Fruit fly (Drosophila melanogaster) whole organism, embryonic: ENCODE measurements around the gene CG4459.

Experiments
- Ada2b ChIP-seq: fragments of 200-800 bp; sonication (Bioruptor generic); IDR thresholded peaks from 2 replicates; pipeline ENCODE4 v1.3.6; 2022; ENCODE audit warnings: missing biosample characterization, missing genetic modification characterization
- Adf1 ChIP-seq: fragments of 200-800 bp; sonication (Bioruptor generic); IDR thresholded peaks from 2 replicates; pipeline ENCODE4 v1.3.6; 2022; ENCODE audit warnings: missing biosample characterization, missing genetic modification characterization
- Bteb2 ChIP-seq: fragments of 200-800 bp; sonication (Bioruptor generic); optimal IDR thresholded peaks from 2 replicates; lab custom pipeline; 2016; ENCODE audit warnings: missing biosample characterization, missing genetic modification characterization
- CG10959 ChIP-seq: fragments of 200-800 bp; sonication (Bioruptor generic); IDR thresholded peaks from 2 replicates; pipeline ENCODE4 v1.3.6; 2022; ENCODE audit warnings: missing biosample characterization, missing genetic modification characterization
- CG11247 ChIP-seq: fragments of 200-800 bp; sonication (Bioruptor generic); IDR thresholded peaks from 2 replicates; pipeline ENCODE4 v1.3.6; 2022; ENCODE audit warnings: missing biosample characterization, missing genetic modification characterization
- CG11398 ChIP-seq: fragments of 200-800 bp; sonication (Bioruptor generic); optimal IDR thresholded peaks from 2 replicates; lab custom pipeline; 2016; ENCODE audit warnings: missing biosample characterization, missing genetic modification characterization
- CG11560 ChIP-seq: fragments of 200-800 bp; sonication (Bioruptor generic); IDR thresholded peaks from 3 replicates; pipeline ENCODE4 v1.3.6; 2022; ENCODE audit warnings: missing biosample characterization, missing genetic modification characterization
- CG15073 ChIP-seq: fragments of 200-800 bp; sonication (Bioruptor generic); optimal IDR thresholded peaks from 2 replicates; lab custom pipeline; 2016; ENCODE audit warnings: missing biosample characterization, missing genetic modification characterization
- CG15514 ChIP-seq: fragments of 200-800 bp; sonication (Bioruptor generic); optimal IDR thresholded peaks from 3 replicates; lab custom pipeline; 2017; ENCODE audit warnings: missing biosample characterization, missing genetic modification characterization, mild to moderate bottlenecking, moderate library complexity, missing genetic modification reagents
- CG17359 ChIP-seq: fragments of 200-800 bp; sonication (Bioruptor generic); optimal IDR thresholded peaks from 3 replicates; lab custom pipeline; 2018; ENCODE audit warnings: missing biosample characterization, mild to moderate bottlenecking, missing genetic modification characterization, moderate library complexity
- CG2712 ChIP-seq: fragments of 200-800 bp; optimal IDR thresholded peaks from 3 replicates; lab custom pipeline; 2019; ENCODE audit warnings: missing biosample characterization, mild to moderate bottlenecking, missing genetic modification characterization, moderate library complexity
- CG30431 ChIP-seq: fragments of 200-800 bp; sonication (Bioruptor generic); optimal IDR thresholded peaks from 2 replicates; lab custom pipeline; 2017; ENCODE audit warnings: missing biosample characterization, missing genetic modification characterization
- CG31365 ChIP-seq: fragments of 200-800 bp; sonication (Bioruptor generic); optimal IDR thresholded peaks from 2 replicates; lab custom pipeline; 2018; ENCODE audit warnings: missing biosample characterization, mild to moderate bottlenecking, missing genetic modification characterization
- CG34224 ChIP-seq: fragments of 200-800 bp; sonication (Bioruptor generic); IDR thresholded peaks from 3 replicates; pipeline ENCODE4 v1.3.6; 2022; ENCODE audit warnings: missing biosample characterization, missing genetic modification characterization; ENCODE audit not compliant: partially characterized antibody
- CG3726 ChIP-seq: fragments of 200-800 bp; sonication (Bioruptor generic); IDR thresholded peaks from 3 replicates; pipeline ENCODE4, ENCODE4 v1.3.6; 2022; ENCODE audit warnings: missing biosample characterization, missing genetic modification characterization
- CG4360 ChIP-seq: fragments of 200-800 bp; sonication (Bioruptor generic); IDR thresholded peaks from 2 replicates; pipeline ENCODE4 v1.3.6; 2022; ENCODE audit warnings: missing biosample characterization, missing genetic modification characterization
- CG4707 ChIP-seq: fragments of 200-800 bp; sonication (Bioruptor generic); optimal IDR thresholded peaks from 2 replicates; lab custom pipeline; 2018; ENCODE audit warnings: missing biosample characterization, mild to moderate bottlenecking, missing genetic modification characterization, moderate library complexity
- CG5180 ChIP-seq: fragments of 200-800 bp; sonication (Bioruptor generic); optimal IDR thresholded peaks from 3 replicates; lab custom pipeline; 2017; ENCODE audit warnings: missing biosample characterization, missing genetic modification characterization, mild to moderate bottlenecking, moderate library complexity, missing genetic modification reagents
- CG8089 ChIP-seq: fragments of 200-800 bp; sonication (Bioruptor generic); optimal IDR thresholded peaks from 3 replicates; lab custom pipeline; 2016; ENCODE audit warnings: missing biosample characterization, missing genetic modification characterization
- CG8924 ChIP-seq: fragments of 200-800 bp; optimal IDR thresholded peaks from 3 replicates; lab custom pipeline; 2019; ENCODE audit warnings: missing biosample characterization, mild to moderate bottlenecking, missing genetic modification characterization, moderate library complexity
- Elba2 ChIP-seq: fragments of 200-800 bp; sonication (Bioruptor generic); optimal IDR thresholded peaks from 3 replicates; lab custom pipeline; 2016; ENCODE audit warnings: missing biosample characterization, missing genetic modification characterization
- Mad ChIP-seq: fragments of 200-800 bp; sonication (Bioruptor generic); optimal IDR thresholded peaks from 2 replicates; lab custom pipeline; 2016; ENCODE audit warnings: missing biosample characterization, missing genetic modification characterization
- Mrtf ChIP-seq: fragments of 200-800 bp; sonication (Bioruptor generic); IDR thresholded peaks from 3 replicates; pipeline ENCODE4 v1.3.6; 2022; ENCODE audit warnings: missing biosample characterization, missing genetic modification characterization
- Myb ChIP-seq: fragments of 200-800 bp; sonication (Bioruptor generic); optimal IDR thresholded peaks from 2 replicates; lab custom pipeline; 2016; ENCODE audit warnings: missing biosample characterization, missing genetic modification characterization
- Nf-YA ChIP-seq: fragments of 200-800 bp; sonication (Bioruptor generic); IDR thresholded peaks from 2 replicates; pipeline ENCODE4 v1.3.6; 2022; ENCODE audit warnings: missing biosample characterization, missing genetic modification characterization
- Oli ChIP-seq: fragments of 200-800 bp; sonication (Bioruptor generic); optimal IDR thresholded peaks from 2 replicates; lab custom pipeline; 2018; ENCODE audit warnings: missing biosample characterization, mild to moderate bottlenecking, missing genetic modification characterization, moderate library complexity
- Spps ChIP-seq: fragments of 200-800 bp; sonication (Bioruptor generic); optimal IDR thresholded peaks from 2 replicates; lab custom pipeline; 2018; ENCODE audit warnings: missing biosample characterization, mild to moderate bottlenecking, missing genetic modification characterization
- TFAM ChIP-seq: fragments of 200-800 bp; sonication (Bioruptor generic); optimal IDR thresholded peaks from 2 replicates; lab custom pipeline; 2017; ENCODE audit warnings: missing biosample characterization, missing genetic modification characterization, inconsistent platforms
- Taf1 ChIP-seq: fragments of 200-800 bp; sonication (Bioruptor generic); IDR thresholded peaks from 2 replicates; pipeline ENCODE4 v1.3.6; 2022; ENCODE audit warnings: missing biosample characterization, missing genetic modification characterization
- Xrp1 ChIP-seq: fragments of 200-800 bp; sonication (Bioruptor generic); IDR thresholded peaks from 2 replicates; pipeline ENCODE4 v1.3.6; 2022; ENCODE audit warnings: missing biosample characterization, missing genetic modification characterization
- ap ChIP-seq: fragments of 200-800 bp; sonication (Bioruptor generic); IDR thresholded peaks from 2 replicates; pipeline ENCODE4 v1.3.6; 2022; ENCODE audit warnings: missing biosample characterization, missing genetic modification characterization
- bsh ChIP-seq, 2 experiments: fragments of 200-800 bp; sonication (Bioruptor generic); optimal IDR thresholded peaks; 2 replicates each; lab custom pipeline; 2017 to 2018; ENCODE audit warnings: mild to moderate bottlenecking in 2 of 2, missing biosample characterization in 2 of 2, missing genetic modification characterization in 2 of 2, moderate library complexity in 1 of 2
- corto ChIP-seq: fragments of 200-800 bp; sonication (Bioruptor generic); optimal IDR thresholded peaks from 2 replicates; lab custom pipeline; 2016; ENCODE audit warnings: missing biosample characterization, mild to moderate bottlenecking, missing genetic modification characterization, moderate library complexity
- danr ChIP-seq: fragments of 200-800 bp; sonication (Bioruptor generic); IDR thresholded peaks from 2 replicates; pipeline ENCODE4 v1.3.6; 2022; ENCODE audit warnings: missing biosample characterization, missing genetic modification characterization
- dimm ChIP-seq: fragments of 200-800 bp; sonication (Bioruptor generic); IDR thresholded peaks from 2 replicates; pipeline ENCODE4 v1.3.6; 2022; ENCODE audit warnings: missing biosample characterization, missing genetic modification characterization
- fu2 ChIP-seq: fragments of 200-800 bp; sonication (Bioruptor generic); optimal IDR thresholded peaks from 2 replicates; lab custom pipeline; 2016; ENCODE audit warnings: missing biosample characterization, missing genetic modification characterization
- h ChIP-seq: fragments of >200 bp; optimal IDR thresholded peaks from 2 replicates; lab custom pipeline; 2017
- inv ChIP-seq: fragments of 200-800 bp; sonication (Bioruptor generic); IDR thresholded peaks from 2 replicates; pipeline ENCODE4 v1.3.6; 2022; ENCODE audit warnings: missing biosample characterization, missing genetic modification characterization; ENCODE audit not compliant: partially characterized antibody
- jing ChIP-seq: fragments of 200-800 bp; sonication (Bioruptor generic); optimal IDR thresholded peaks from 2 replicates; lab custom pipeline; 2018; ENCODE audit warnings: missing biosample characterization, mild to moderate bottlenecking, missing genetic modification characterization
- lilli ChIP-seq: fragments of 200-800 bp; sonication (Bioruptor generic); optimal IDR thresholded peaks from 3 replicates; lab custom pipeline; 2016; ENCODE audit warnings: missing biosample characterization, missing genetic modification characterization
- pan ChIP-seq, 4 experiments: fragments of >200 bp in 3 of 4; fragments of 200-800 bp in 1 of 4; sonication (Bioruptor generic) in 1 of 4; optimal IDR thresholded peaks in 3 of 4; IDR thresholded peaks in 1 of 4; 2 replicates each; pipeline versions ENCODE4 v1.3.6 to Lab custom; 2017 to 2022; ENCODE audit warnings: missing biosample characterization in 2 of 4, missing genetic modification characterization in 2 of 4, mixed read lengths in 1 of 4
- pzg ChIP-seq: fragments of 200-800 bp; sonication (Bioruptor generic); optimal IDR thresholded peaks from 3 replicates; lab custom pipeline; 2018; ENCODE audit warnings: missing biosample characterization, mild to moderate bottlenecking, missing genetic modification characterization, moderate library complexity
- rib ChIP-seq: fragments of 200-800 bp; sonication (Bioruptor generic); IDR thresholded peaks from 2 replicates; pipeline ENCODE4 v1.3.6; 2022; ENCODE audit warnings: missing biosample characterization, missing genetic modification characterization
- sens-2 ChIP-seq: fragments of 200-800 bp; sonication (Bioruptor generic); IDR thresholded peaks from 2 replicates; pipeline ENCODE4 v1.3.6; 2022; ENCODE audit warnings: missing biosample characterization, missing genetic modification characterization
- sqz ChIP-seq: fragments of 200-800 bp; sonication (Bioruptor generic); optimal IDR thresholded peaks from 3 replicates; lab custom pipeline; 2018; ENCODE audit warnings: missing biosample characterization, mild to moderate bottlenecking, missing genetic modification characterization
- twi ChIP-seq: fragments of 200-800 bp; optimal IDR thresholded peaks from 2 replicates; lab custom pipeline; 2019; ENCODE audit warnings: missing biosample characterization, mild to moderate bottlenecking, missing genetic modification characterization, moderate library complexity
- unpg ChIP-seq: fragments of 200-800 bp; sonication (Bioruptor generic); optimal IDR thresholded peaks from 3 replicates; lab custom pipeline; 2018; ENCODE audit warnings: missing biosample characterization, mild to moderate bottlenecking, missing genetic modification characterization, moderate library complexity
- usp ChIP-seq: fragments of >200 bp; optimal IDR thresholded peaks from 2 replicates; lab custom pipeline; 2017; ENCODE audit warnings: missing biosample characterization, missing genetic modification characterization
- vfl ChIP-seq: fragments of 200-800 bp; sonication (Bioruptor generic); optimal IDR thresholded peaks from 2 replicates; lab custom pipeline; 2016; ENCODE audit warnings: missing biosample characterization, missing genetic modification characterization
- zen2 ChIP-seq: fragments of 200-800 bp; sonication (Bioruptor generic); IDR thresholded peaks from 3 replicates; pipeline ENCODE4 v1.3.6; 2022; ENCODE audit warnings: missing biosample characterization, missing genetic modification characterization; ENCODE audit not compliant: partially characterized antibody

Gene CG4459

dm6 chr3R:19889603-19890187 lies 38.7 kb downstream of the CG4459 start (continued):
- TF ChIP-seq danr (GFP tag; lab: Robert Waterston, UW) (no peak), CG8924 (tag; lab: Kevin White, UChicago) (peak; percentile 87), sens-2 (no peak), CG8089 (no peak), Spps (tag; lab: Kevin White, UChicago) (peak; percentile 27), lilli (GFP tag; lab: Kevin White, UChicago) (peak; percentile 23), CG2712 (peak; percentile 75), unpg (GFP tag; lab: Kevin White, UChicago) (peak; percentile 74), rib (GFP tag; lab: Robert Waterston, UW) (no peak), Adf1 (GFP tag; lab: Robert Waterston, UW) (peak; percentile 95), corto (no peak), CG11398 (GFP tag; lab: Kevin White, UChicago) (no peak), usp (GFP tag; lab: Kevin White, UChicago) (no peak), CG11560 (tag; lab: Robert Waterston, UW) (no peak), CG15073 (GFP tag; lab: Kevin White, UChicago) (no peak), Oli (tag; lab: Kevin White, UChicago) (peak; percentile 75), CG34224 (GFP tag; lab: Robert Waterston, UW) (no peak; the same call in 2 of the 3 replicates), CG3726 (GFP tag; lab: Robert Waterston, UW) (no peak), ap (GFP tag; lab: Robert Waterston, UW) (no peak), Mrtf (GFP tag; lab: Robert Waterston, UW) (no peak), Elba2 (GFP tag; lab: Kevin White, UChicago) (no peak), CG30431 (GFP tag; lab: Kevin White, UChicago) (peak; percentile 23), h (no peak), Bteb2 (GFP tag; lab: Kevin White, UChicago) (no peak), Taf1 (GFP tag; lab: Robert Waterston, UW) (peak; percentile 66), twi (tag; lab: Kevin White, UChicago) (peak; percentile 30), Nf-YA (GFP tag; lab: Robert Waterston, UW) (peak; percentile 22; the same call in 1 of the 2 replicates), CG5180 (GFP tag; lab: Kevin White, UChicago) (peak; percentile 64), zen2 (GFP tag; lab: Robert Waterston, UW) (no peak), CG17359 (peak; percentile 81), TFAM (GFP tag; lab: Kevin White, UChicago) (no peak), vfl (GFP tag; lab: Kevin White, UChicago) (no peak), pan (optimal IDR thresholded peaks at IDR 0.05; lab: Kevin White, UChicago) (no peak), pan (GFP tag; optimal IDR thresholded peaks at IDR 0.05 in 1 of 2, IDR thresholded peaks at IDR 0.05 in 1 of 2) (no peak), CG4360 (GFP tag; lab: Robert Waterston, UW) (no peak), CG31365 (no peak), CG10959 (GFP tag; lab: Robert Waterston, UW) (no peak), sqz (GFP tag; lab: Kevin White, UChicago) (peak; percentile 47), Ada2b (peak; percentile 55; the same call in 1 of the 2 replicates), inv (no peak), dimm (GFP tag; lab: Robert Waterston, UW) (no peak), bsh (GFP tag; optimal IDR thresholded peaks at IDR 0.05; lab: Kevin White, UChicago) (peak in 1 of 2 experiments; percentile 52), CG4707 (no peak), Xrp1 (GFP tag; lab: Robert Waterston, UW) (peak; percentile 24; the same call in 1 of the 2 replicates), Myb (GFP tag; lab: Kevin White, UChicago) (no peak), CG15514 (GFP tag; lab: Kevin White, UChicago) (peak; percentile 71), jing (GFP tag; lab: Kevin White, UChicago) (peak; percentile 12), CG11247 (GFP tag; lab: Robert Waterston, UW) (peak; percentile 12; the same call in 1 of the 2 replicates), fu2 (GFP tag; lab: Kevin White, UChicago) (no peak), Mad (GFP tag; lab: Kevin White, UChicago) (no peak), pzg (no peak)
